Worm (Caenorhabditis elegans) whole organism, L3 larva: ENCODE results near the gene F35F10.6.

Experiments
- R02D3.7 ChIP-seq: fragments of 150-350 bp; optimal IDR thresholded peaks from 2 replicates; lab custom pipeline; 2014; ENCODE audit warnings: missing biosample characterization, missing genetic modification characterization
- ZK546.5 ChIP-seq: sonication (generic microtip); optimal IDR thresholded peaks from 2 replicates; lab custom pipeline; 2017; ENCODE audit warnings: missing biosample characterization, missing genetic modification characterization
- aly-2 ChIP-seq: fragments of 150-350 bp; optimal IDR thresholded peaks from 2 replicates; lab custom pipeline; 2014; ENCODE audit warnings: missing biosample characterization, missing genetic modification characterization
- ama-1 ChIP-seq: fragments of 150-350 bp; optimal IDR thresholded peaks from 2 replicates; lab custom pipeline; 2018
- ceh-16 ChIP-seq: sonication (generic microtip); optimal IDR thresholded peaks from 2 replicates; lab custom pipeline; 2017; ENCODE audit warnings: missing biosample characterization, missing genetic modification characterization
- ceh-28 ChIP-seq: fragments of 150-350 bp; optimal IDR thresholded peaks from 2 replicates; lab custom pipeline; 2014; ENCODE audit warnings: missing biosample characterization, missing genetic modification reagents, missing genetic modification characterization
- ceh-82 ChIP-seq: fragments of 150-350 bp; optimal IDR thresholded peaks from 2 replicates; lab custom pipeline; 2014; ENCODE audit warnings: missing biosample characterization, missing genetic modification characterization
- elt-2 ChIP-seq: sonication (generic microtip); optimal IDR thresholded peaks from 2 replicates; lab custom pipeline; 2016; ENCODE audit warnings: missing genetic modification reagents, mild to moderate bottlenecking, missing genetic modification characterization, missing compliant biosample characterization
- eor-1 ChIP-seq, 2 experiments: fragments of 150-350 bp; optimal IDR thresholded peaks; 2 replicates each; lab custom pipeline; 2014 to 2018; ENCODE audit warnings: missing biosample characterization in 2 of 2, missing genetic modification characterization in 2 of 2
- fkh-10 ChIP-seq: sonication (generic microtip); optimal IDR thresholded peaks from 2 replicates; lab custom pipeline; 2017; ENCODE audit warnings: missing biosample characterization, missing genetic modification reagents, missing genetic modification characterization
- fkh-2 ChIP-seq: fragments of 150-350 bp; optimal IDR thresholded peaks from 2 replicates; lab custom pipeline; 2014; ENCODE audit warnings: missing biosample characterization, missing genetic modification reagents, missing genetic modification characterization
- fos-1 ChIP-seq: fragments of 150-350 bp; optimal IDR thresholded peaks from 2 replicates; lab custom pipeline; 2014; ENCODE audit warnings: missing biosample characterization, missing genetic modification characterization
- hmg-11 ChIP-seq: sonication (generic microtip); optimal IDR thresholded peaks from 2 replicates; lab custom pipeline; 2016; ENCODE audit warnings: missing genetic modification characterization, missing compliant biosample characterization
- lin-15B ChIP-seq: fragments of 150-350 bp; optimal IDR thresholded peaks from 2 replicates; lab custom pipeline; 2014; ENCODE audit warnings: missing biosample characterization, missing genetic modification characterization
- lin-39 ChIP-seq: fragments of 150-350 bp; optimal IDR thresholded peaks from 2 replicates; lab custom pipeline; 2018; ENCODE audit warnings: missing biosample characterization, missing genetic modification reagents, missing genetic modification characterization
- lsy-12 ChIP-seq: sonication (generic microtip); optimal IDR thresholded peaks from 2 replicates; lab custom pipeline; 2016; ENCODE audit warnings: mild to moderate bottlenecking, missing genetic modification characterization, missing compliant biosample characterization
- mml-1 ChIP-seq: fragments of 150-350 bp; sonication (generic microtip); optimal IDR thresholded peaks from 3 replicates; lab custom pipeline; 2014; ENCODE audit warnings: missing biosample characterization, missing genetic modification characterization
- nfya-1 ChIP-seq: sonication (generic microtip); optimal IDR thresholded peaks from 2 replicates; lab custom pipeline; 2017; ENCODE audit warnings: missing genetic modification characterization, mild to moderate bottlenecking, missing compliant biosample characterization, antibody characterized with exemption, moderate library complexity; ENCODE audit not compliant: insufficient read depth
- nhr-11 ChIP-seq: fragments of 150-350 bp; optimal IDR thresholded peaks from 2 replicates; lab custom pipeline; 2014; ENCODE audit warnings: missing biosample characterization, missing genetic modification characterization
- nhr-12 ChIP-seq: fragments of 150-350 bp; optimal IDR thresholded peaks from 2 replicates; lab custom pipeline; 2014; ENCODE audit warnings: missing biosample characterization, missing genetic modification characterization
- nhr-23 ChIP-seq: fragments of 150-350 bp; optimal IDR thresholded peaks from 2 replicates; lab custom pipeline; 2014; ENCODE audit warnings: missing biosample characterization, missing genetic modification reagents, missing genetic modification characterization
- nhr-237 ChIP-seq: fragments of 150-350 bp; optimal IDR thresholded peaks from 2 replicates; lab custom pipeline; 2014; ENCODE audit warnings: missing biosample characterization, missing genetic modification characterization
- nhr-28 ChIP-seq: fragments of 150-350 bp; optimal IDR thresholded peaks from 2 replicates; lab custom pipeline; 2014; ENCODE audit warnings: missing biosample characterization, missing genetic modification characterization
- nhr-43 ChIP-seq: sonication (generic microtip); optimal IDR thresholded peaks from 2 replicates; lab custom pipeline; 2016; ENCODE audit warnings: mild to moderate bottlenecking, missing genetic modification characterization, missing compliant biosample characterization; ENCODE audit not compliant: poor library complexity, severe bottlenecking
- nhr-67 ChIP-seq: fragments of 150-350 bp; optimal IDR thresholded peaks from 2 replicates; lab custom pipeline; 2014; ENCODE audit warnings: missing biosample characterization, missing genetic modification characterization
- pha-4 ChIP-seq: fragments of 150-350 bp; optimal IDR thresholded peaks from 2 replicates; lab custom pipeline; 2014; ENCODE audit warnings: missing biosample characterization, missing genetic modification reagents, missing genetic modification characterization
- sea-2 ChIP-seq: fragments of 150-350 bp; sonication (generic microtip); optimal IDR thresholded peaks from 4 replicates; lab custom pipeline; 2014; ENCODE audit warnings: missing biosample characterization, missing genetic modification reagents, missing genetic modification characterization
- snpc-4 ChIP-seq: fragments of 150-350 bp; optimal IDR thresholded peaks from 2 replicates; lab custom pipeline; 2014; ENCODE audit warnings: missing biosample characterization, missing genetic modification characterization
- unc-39 ChIP-seq: sonication (generic microtip); optimal IDR thresholded peaks from 4 replicates; lab custom pipeline; 2017; ENCODE audit warnings: missing biosample characterization, missing genetic modification characterization
- unc-62 ChIP-seq: fragments of 150-350 bp; sonication (generic microtip); optimal IDR thresholded peaks from 4 replicates; lab custom pipeline; 2014; ENCODE audit warnings: missing biosample characterization, missing genetic modification reagents, missing genetic modification characterization
- zag-1 ChIP-seq: fragments of 150-350 bp; optimal IDR thresholded peaks from 2 replicates; lab custom pipeline; 2014; ENCODE audit warnings: missing biosample characterization, missing genetic modification characterization
- ztf-11 ChIP-seq: fragments of 150-350 bp; optimal IDR thresholded peaks from 2 replicates; lab custom pipeline; 2014; ENCODE audit warnings: missing biosample characterization, missing genetic modification characterization
- ztf-4 ChIP-seq: fragments of 150-350 bp; optimal IDR thresholded peaks from 2 replicates; lab custom pipeline; 2014; ENCODE audit warnings: missing biosample characterization, missing genetic modification characterization

F35F10.6 gene

DNA sequence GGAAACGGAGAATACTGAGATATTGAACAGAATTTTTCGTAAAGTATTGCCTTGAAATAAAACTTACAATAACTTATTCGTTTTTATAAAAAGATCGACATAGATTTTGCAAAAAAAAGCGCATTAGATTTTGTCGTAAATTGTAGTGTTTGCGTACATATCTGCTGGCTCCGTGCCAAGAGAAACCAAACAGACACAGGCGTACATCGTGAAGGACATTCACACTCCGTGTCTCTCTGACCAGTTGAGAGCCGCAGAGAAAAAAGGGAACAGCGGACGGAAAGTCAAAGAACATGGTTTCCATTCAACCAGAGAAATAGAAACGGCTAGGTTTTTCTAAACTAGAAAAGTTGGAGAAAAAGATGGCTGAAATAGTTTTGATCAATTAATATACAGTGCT lies 26.1 kb upstream of the F35F10.6 start, which contains the start of gene arrd-19 (continued):
- no peak for TF ChIP-seq ztf-4 (tag; lab: Kevin White, UChicago)
- TF ChIP-seq nhr-43 (tag; lab: Kevin White, UChicago): peak; percentile 72
- TF ChIP-seq nhr-237 (tag; lab: Kevin White, UChicago): no peak
- no peak for TF ChIP-seq ztf-11
- TF ChIP-seq unc-39 (tag; lab: Kevin White, UChicago): no peak
- TF ChIP-seq R02D3.7 (tag; lab: Kevin White, UChicago): no peak
- no peak for TF ChIP-seq ceh-16 (tag; lab: Kevin White, UChicago)
- no peak for TF ChIP-seq nhr-11 (tag; lab: Kevin White, UChicago)
- TF ChIP-seq nhr-23 (tag; lab: Kevin White, UChicago): peak; percentile 85
- TF ChIP-seq lin-15B (tag; lab: Kevin White, UChicago): peak; percentile 70
- TF ChIP-seq aly-2 (tag; lab: Kevin White, UChicago): no peak
- no peak for TF ChIP-seq nhr-28 (tag; lab: Kevin White, UChicago)
- no peak for TF ChIP-seq ZK546.5 (tag; lab: Kevin White, UChicago)
- TF ChIP-seq ama-1 (lab: Kevin White, UChicago): no peak
- no peak for TF ChIP-seq nhr-67 (tag; lab: Kevin White, UChicago)
- peak; percentile 46 for TF ChIP-seq elt-2 (tag; lab: Kevin White, UChicago)
- TF ChIP-seq pha-4: peak; percentile 89
- peak; percentile 83 for TF ChIP-seq nfya-1 (tag; lab: Kevin White, UChicago)
- peak; percentile 45 for TF ChIP-seq snpc-4 (tag; lab: Kevin White, UChicago)

DNA sequence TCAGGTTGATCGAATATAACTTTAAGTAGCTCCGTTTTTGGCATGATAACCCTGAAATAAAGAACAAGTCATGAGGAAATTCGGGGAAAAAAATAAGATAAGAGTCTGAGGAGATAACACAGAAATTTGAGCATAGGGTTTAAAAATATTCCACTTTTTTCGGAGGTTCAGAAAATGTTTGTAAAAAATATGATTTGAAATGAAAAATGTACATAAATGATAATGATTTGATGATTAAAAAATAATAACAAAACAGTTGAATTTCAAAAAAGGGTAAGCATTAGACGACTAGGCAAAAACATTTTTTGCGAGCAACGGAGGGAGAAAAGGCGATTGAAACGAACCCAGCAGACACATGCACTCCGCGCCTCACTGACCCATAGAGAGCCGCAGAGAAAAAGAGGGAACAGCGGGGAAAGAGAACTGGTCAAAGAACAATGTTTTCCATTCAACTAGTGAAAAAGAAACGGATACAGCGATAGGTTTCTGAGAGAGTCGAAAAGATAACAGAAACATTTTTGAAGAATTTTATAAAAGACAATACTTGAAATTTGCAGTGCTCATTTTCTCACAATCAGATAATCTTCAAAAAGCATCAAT lies 23.0 kb upstream of the F35F10.6 start, which contains the start of gene arrd-18:
Gene arrd-18, minus strand, starts transcription at position 51 of the 600 bp plus-strand sequence.
- peak; percentile 38 for TF ChIP-seq elt-2 (tag; lab: Kevin White, UChicago)
- TF ChIP-seq nfya-1 (tag; lab: Kevin White, UChicago): peak; percentile 27
- no peak for TF ChIP-seq nhr-11 (tag; lab: Kevin White, UChicago)
- peak; percentile 14 for TF ChIP-seq snpc-4 (tag; lab: Kevin White, UChicago)
- TF ChIP-seq hmg-11 (tag; lab: Kevin White, UChicago): peak; percentile 50

DNA sequence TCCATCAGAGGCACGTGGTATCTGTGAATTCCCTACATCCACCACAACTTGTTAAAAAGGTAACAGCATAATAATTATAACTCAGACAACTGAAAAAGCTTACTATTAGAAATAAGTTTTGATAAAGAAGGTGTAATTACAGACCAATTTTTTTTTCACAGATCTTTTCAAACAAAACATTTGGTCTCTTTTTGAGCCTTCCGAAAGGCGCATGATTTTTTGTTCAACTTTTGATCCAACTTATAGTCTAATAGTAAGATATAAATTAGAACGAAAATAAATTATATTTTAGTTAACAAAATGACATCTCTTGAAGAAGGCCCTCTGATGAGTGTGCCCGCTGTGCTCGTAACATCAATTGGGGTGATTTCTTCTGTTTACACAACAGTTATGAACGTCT lies 19.0 kb upstream of the F35F10.6 start, which contains the start of gene srbc-3:
Gene srbc-3, plus strand, starts transcription at position 301 of the 400 bp plus-strand sequence.
- TF ChIP-seq sea-2 (GFP tag; lab: Kevin White, UChicago): no peak
- no peak for TF ChIP-seq zag-1 (tag; lab: Kevin White, UChicago)
- no peak for TF ChIP-seq nhr-67 (tag; lab: Kevin White, UChicago)
- TF ChIP-seq lsy-12 (tag; lab: Kevin White, UChicago): no peak
- TF ChIP-seq ceh-16 (tag; lab: Kevin White, UChicago): no peak
- no peak for TF ChIP-seq fkh-2 (tag; lab: Kevin White, UChicago)
- TF ChIP-seq ama-1 (lab: Kevin White, UChicago): no peak
- no peak for TF ChIP-seq pha-4
- TF ChIP-seq lin-15B (tag; lab: Kevin White, UChicago): no peak
- TF ChIP-seq fkh-10 (GFP tag; lab: Kevin White, UChicago): no peak
- TF ChIP-seq ceh-28 (tag; lab: Kevin White, UChicago): no peak
- no peak for TF ChIP-seq nhr-12
- TF ChIP-seq eor-1 (tag; optimal IDR thresholded peaks at IDR 0.05; lab: Kevin White, UChicago): no peak
- no peak for TF ChIP-seq nfya-1 (tag; lab: Kevin White, UChicago)
- no peak for TF ChIP-seq aly-2 (tag; lab: Kevin White, UChicago)

DNA sequence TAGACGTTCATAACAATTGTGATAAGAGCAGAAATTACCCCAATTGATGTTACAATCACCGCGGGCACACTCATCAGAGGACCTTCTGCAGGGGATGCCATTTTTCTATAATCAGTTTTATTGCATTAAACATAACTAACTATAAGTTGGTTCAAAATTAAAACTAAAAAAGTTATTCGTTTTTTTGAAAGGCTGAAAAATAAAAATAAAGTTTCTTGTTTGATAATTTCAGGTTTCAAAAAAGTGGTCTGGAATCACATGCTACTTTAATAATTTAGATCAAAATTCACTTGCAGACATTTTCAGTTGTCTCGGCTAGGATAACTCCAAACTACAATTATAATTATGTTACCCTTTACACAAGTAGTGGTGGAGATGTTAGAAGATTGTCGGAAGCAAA lies 12.7 kb upstream of the F35F10.6 start, which contains the start of gene srbc-1:
Gene srbc-1, minus strand, starts transcription at position 101 of the 400 bp plus-strand sequence.
- TF ChIP-seq ceh-28 (tag; lab: Kevin White, UChicago) (no peak), ceh-82 (no peak), lin-39 (no peak), fos-1 (tag; lab: Kevin White, UChicago) (no peak), nhr-28 (tag; lab: Kevin White, UChicago) (no peak), sea-2 (GFP tag; lab: Kevin White, UChicago) (no peak), nhr-237 (tag; lab: Kevin White, UChicago) (no peak), unc-39 (tag; lab: Kevin White, UChicago) (no peak), mml-1 (tag; lab: Kevin White, UChicago) (no peak), aly-2 (tag; lab: Kevin White, UChicago) (no peak), unc-62 (no peak), snpc-4 (tag; lab: Kevin White, UChicago) (no peak)
